Worm (Caenorhabditis elegans): Measurements from ENCODE around the gene pmp-5.

The pmp-5 gene

DNA sequence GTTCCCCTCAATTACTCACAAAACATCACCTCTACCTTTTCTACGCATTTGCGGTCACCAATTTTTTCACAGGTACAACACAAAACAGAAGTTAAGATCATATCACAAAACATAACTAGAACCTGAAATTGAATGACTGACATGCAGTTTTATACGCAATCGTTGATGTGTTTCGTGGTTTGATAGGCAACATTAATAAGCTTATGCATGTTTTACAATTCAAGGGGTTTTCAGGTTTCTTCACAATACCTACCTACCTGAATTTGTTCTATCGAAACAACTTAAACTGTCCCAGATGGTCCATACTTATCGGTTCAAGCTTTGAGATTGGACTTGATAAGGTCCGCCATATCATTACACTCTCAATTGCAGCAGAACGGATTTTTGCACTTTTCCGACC lies 15.1 kb downstream of the pmp-5 start:
- no peak for TF ChIP-seq unc-62 (GFP tag; optimal IDR thresholded peaks at IDR 0.05)

DNA sequence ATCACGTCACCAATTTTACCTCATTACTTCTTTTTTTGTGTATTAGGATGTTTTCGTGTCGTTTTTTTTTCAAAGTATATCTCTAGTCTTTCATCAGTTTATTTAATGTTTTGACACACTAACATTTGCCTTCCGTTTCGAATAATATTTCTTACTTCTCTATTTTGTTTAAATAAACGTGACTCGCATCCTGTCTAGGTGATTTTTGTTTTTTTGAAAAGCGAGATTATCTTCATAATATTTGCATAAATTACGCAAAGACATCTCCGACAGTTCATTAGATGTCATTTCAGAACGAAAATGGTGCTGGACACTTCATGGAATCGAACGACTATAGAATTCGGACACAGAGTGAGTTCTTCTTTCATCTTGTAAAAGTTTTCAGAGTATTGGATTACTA lies 16.3 kb downstream of the pmp-5 start, which contains the start of gene T10H9.1:
Gene T10H9.1, plus strand, starts transcription at position 301 of the 400 bp plus-strand sequence.
- TF ChIP-seq unc-62 (GFP tag; optimal IDR thresholded peaks at IDR 0.05), result no peak

DNA sequence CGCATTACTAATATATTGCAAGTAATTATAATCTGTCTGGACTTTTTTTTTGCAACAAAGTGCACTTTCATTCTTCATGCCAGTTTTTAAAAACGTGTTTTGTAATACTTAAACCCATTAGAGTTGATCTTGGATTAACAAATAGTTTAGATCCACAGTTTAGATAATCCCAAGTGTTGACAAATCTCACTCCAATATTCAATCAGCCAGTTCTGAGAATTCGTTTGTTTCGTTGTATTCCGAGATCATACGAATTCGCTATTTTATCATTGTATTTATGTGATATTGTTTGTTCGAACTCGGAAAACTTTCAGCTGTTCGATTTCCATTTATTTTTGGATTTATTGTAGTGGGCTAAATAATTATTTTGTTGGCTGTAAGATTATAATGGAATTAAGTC lies 19.8 kb downstream of the pmp-5 start:
- TF ChIP-seq unc-62 (GFP tag; optimal IDR thresholded peaks at IDR 0.05), result no peak

DNA sequence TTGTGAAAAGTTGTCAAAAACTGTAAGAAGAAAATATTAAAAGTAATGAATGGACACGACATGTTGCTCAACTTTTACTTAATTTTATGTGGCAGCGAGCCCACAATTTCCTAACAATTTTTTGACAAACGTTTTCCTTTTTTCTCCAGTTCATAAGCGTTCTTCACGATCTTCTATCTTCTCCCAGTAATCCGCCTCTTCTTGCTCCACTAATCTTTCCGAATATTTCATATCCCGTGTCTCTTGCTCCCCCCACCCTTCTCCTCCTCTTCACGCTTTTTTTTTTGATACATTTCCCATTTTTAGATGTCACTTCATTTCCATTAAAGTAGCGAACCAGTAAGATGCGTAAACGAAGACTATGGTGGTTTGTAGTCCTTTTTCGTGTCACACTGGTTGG lies 32.7 kb downstream of the pmp-5 start, which contains the start of gene scd-2:
Gene scd-2, plus strand, starts transcription at position 301 of the 400 bp plus-strand sequence.
- TF ChIP-seq unc-62 (GFP tag; optimal IDR thresholded peaks at IDR 0.05), result no peak

DNA sequence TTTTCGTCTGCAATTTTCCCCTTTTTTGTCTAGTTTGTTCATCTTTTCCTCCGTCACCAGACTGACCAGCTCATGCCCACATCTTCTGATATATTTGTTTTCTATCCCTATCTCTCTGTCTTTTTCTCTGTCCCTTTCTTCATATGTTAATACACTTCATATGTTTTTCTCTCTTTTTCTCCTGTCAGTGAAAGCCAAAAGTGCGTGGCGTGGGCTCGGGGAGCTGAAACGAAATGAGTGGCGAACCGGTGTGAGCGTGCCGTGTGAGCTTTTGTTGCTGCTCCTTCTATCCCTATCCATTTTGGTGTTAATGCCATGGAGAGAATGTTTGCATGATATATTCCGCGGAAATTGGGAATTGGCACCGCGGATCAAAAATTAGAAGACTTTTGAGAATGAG lies 33.7 kb downstream of the pmp-5 start:
- no peak for TF ChIP-seq unc-62 (GFP tag; optimal IDR thresholded peaks at IDR 0.05)

DNA sequence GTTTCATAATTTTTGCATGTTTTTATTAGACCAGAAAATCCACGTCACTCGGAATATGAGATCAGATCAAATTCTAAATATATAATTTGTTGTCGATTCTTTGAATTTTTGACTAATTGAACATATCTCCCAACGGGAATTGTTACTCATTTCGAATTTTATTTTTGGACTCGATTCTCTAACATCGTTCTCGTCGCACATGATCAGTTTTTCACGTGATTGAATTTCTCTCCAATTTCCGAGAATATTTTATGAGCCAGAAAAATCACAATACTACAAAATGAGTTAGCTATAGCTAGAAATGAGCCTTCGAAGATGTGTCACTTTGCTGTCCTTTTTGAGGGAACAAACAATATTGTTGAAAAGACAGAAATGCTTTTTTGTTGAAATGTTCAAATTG lies 34.8 kb downstream of the pmp-5 start:
- TF ChIP-seq unc-62 (GFP tag; optimal IDR thresholded peaks at IDR 0.05), result no peak

DNA sequence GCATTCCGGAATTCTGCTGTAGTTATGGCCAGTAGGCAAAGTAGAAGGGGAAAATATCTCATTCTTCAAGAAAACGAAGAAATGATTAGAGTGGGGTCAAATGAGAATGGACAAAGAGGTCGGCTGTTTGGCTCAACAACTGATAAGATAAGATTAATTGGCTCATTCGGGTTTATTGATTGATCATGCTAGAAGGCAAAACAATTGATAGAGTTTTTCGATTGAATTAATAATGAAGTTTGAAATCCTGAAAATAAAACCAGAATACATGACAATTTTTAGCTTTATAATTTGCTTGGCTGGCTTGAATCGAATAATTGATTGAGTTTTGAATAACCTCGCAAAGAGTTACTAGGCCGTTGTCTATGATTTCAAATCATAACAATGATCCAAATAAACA lies 39.4 kb downstream of the pmp-5 start, which contains the start of gene ppt-1:
Gene ppt-1, minus strand, starts transcription at position 101 of the 400 bp plus-strand sequence.
- TF ChIP-seq unc-62 (GFP tag; optimal IDR thresholded peaks at IDR 0.05), result no peak

DNA sequence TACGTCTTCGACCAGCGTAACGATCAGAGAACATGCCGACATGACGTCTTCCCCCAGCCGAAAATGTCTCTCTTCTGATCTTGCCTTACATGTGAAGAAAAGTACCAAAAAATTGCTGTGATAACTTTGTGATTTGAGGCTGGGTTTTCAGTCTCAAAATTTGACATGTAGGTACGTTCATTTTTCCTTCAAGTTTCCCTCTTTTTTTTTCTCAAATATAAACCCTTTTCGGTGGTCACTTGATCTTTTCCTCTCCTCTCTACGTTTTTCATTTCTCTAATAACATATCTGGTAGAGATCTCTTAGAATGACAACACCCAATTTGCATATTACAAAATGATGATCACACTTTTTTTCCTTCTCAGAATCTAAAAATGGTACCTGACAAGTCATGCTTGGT lies 43.7 kb downstream of the pmp-5 start, which contains the start of gene nhr-37:
Gene nhr-37, plus strand, starts transcription at position 301 of the 400 bp plus-strand sequence.
- no peak for TF ChIP-seq unc-62 (GFP tag; optimal IDR thresholded peaks at IDR 0.05)

DNA sequence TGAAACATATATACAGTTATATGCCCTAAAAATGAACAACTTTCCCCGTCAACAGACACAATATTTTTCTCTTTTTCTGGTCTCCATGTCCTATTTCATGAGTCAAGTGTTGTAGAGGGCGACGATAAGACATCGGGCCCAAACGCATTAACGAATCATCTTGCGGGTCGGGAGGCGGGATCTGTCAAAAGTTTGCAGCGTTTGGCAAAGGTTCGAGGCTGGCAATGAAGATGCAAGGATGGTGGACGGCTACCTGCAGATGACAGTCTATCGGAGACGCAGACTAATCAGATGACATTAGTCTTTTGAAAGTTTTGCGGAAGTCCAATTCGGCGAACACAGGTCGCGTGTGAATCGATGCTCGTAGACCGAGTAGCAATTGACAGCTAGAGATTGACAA lies 44.8 kb downstream of the pmp-5 start:
- TF ChIP-seq unc-62 (GFP tag; optimal IDR thresholded peaks at IDR 0.05), result no peak

DNA sequence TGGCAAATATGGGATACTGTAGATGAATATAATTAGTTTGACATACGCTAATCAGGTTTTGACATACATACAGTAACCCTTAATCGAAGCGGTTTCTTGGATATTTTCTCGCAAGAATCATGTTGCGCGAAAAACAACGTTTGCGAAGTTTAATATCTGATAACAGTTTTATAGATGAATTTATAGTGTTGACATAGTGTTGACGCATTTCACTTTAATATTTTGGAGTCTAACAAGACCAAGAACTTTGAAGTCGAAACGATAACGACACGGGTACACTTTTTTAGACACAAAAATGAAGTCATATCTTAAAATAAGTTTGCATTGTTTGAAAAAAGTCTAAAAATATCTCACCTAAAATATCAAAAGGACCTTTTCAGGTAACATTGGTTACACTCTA lies 49.3 kb downstream of the pmp-5 start:
- TF ChIP-seq unc-62 (GFP tag; optimal IDR thresholded peaks at IDR 0.05), result no peak

DNA sequence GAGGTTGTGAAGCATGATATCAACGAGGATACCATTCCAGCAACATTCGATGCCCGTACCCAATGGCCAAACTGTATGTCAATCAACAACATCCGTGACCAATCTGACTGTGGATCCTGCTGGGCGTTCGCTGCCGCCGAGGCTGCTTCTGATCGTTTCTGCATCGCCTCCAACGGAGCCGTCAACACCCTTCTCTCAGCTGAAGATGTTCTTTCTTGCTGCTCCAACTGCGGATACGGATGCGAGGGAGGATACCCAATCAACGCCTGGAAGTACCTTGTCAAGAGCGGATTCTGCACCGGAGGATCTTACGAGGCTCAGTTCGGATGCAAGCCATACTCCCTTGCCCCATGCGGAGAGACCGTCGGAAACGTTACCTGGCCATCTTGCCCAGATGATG lies 50.6 kb downstream of the pmp-5 start:
- no peak for TF ChIP-seq unc-62 (GFP tag; optimal IDR thresholded peaks at IDR 0.05)

DNA sequence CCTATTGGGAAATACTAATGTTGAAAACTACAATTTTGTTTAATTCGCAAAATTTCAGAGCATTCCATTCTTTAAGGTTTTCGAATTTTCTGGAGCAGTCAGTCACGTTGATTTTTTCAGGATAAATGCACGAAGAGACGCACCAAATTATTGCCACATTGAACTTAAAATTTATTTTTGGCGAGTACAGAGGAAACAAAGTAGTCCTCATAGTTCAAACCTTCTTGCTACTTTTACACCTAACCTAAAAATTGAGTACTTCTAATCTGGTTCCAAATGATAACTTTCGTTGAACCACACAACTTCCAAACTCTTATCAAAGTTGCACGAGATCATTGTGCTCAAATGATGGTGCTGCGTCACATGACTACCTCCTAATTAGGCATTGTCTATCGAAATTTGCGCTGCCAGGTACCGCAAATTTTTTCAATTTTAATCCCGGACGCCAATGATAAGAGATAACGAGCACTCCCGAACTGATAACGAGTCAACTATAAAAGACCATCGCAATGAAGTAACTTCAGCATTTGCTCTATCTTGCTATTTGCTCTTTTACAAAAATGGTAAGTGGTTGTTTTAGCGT lies 51.4 kb downstream of the pmp-5 start, which contains the start of gene cpr-4:
Gene cpr-4, plus strand, starts transcription at position 523 of the 583 bp plus-strand sequence.
- no peak for TF ChIP-seq unc-62 (GFP tag; optimal IDR thresholded peaks at IDR 0.05)
